Worm (Caenorhabditis elegans) whole organism, L1 larva: ENCODE data around the gene enu-3.1.

Experiments used
- pag-3 ChIP-seq: sonication (generic microtip); optimal IDR thresholded peaks from 2 replicates; lab custom pipeline; 2017; ENCODE audit warnings: missing genetic modification characterization, mild to moderate bottlenecking, missing compliant biosample characterization, antibody characterized with exemption, borderline replicate concordance; ENCODE audit not compliant: insufficient read depth
- sox-4 ChIP-seq: sonication (generic microtip); optimal IDR thresholded peaks from 2 replicates; lab custom pipeline; 2016; ENCODE audit warnings: missing genetic modification characterization, missing compliant biosample characterization
- vab-15 ChIP-seq: sonication (generic microtip); optimal IDR thresholded peaks from 2 replicates; lab custom pipeline; 2017; ENCODE audit warnings: missing genotype, mild to moderate bottlenecking, missing genetic modification characterization, missing compliant biosample characterization

- TF ChIP-seq pag-3 (tag; lab: Kevin White, UChicago), result no peak
- no peak for TF ChIP-seq vab-15 (tag; lab: Kevin White, UChicago)
- no peak for TF ChIP-seq sox-4 (tag; lab: Kevin White, UChicago)
Observed at ce11 chrIII:10391628-10392027, 44.4 kb upstream of the enu-3.1 start, which contains the start of gene M03C11.9.
